2 fruit fly cellular contexts compared by ENCODE assay signal in the genomic region with DNA sequence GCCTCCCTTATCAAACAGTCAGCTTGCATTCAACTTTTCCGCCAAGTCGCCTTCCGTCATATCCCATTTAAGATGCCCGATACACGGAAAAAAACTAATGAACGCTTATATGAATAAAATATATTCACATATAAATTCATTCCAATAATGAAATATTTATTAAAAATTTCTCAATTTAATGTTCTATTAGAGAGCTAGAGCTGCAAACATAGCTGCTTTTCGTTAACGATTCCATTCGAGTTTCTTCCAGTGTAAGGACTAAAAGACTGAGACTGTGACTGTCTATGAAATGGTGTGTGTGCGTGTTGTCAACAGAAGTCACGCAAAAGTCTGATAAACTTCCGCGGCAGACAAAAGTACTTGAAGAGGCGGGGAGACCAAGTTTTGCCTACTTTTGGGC.
TF ChIP-seq lines count a peak whose summit lies in the region.

No protein-coding gene starts in this region.

TF ChIP-seq in whole organism, embryonic, 481 proteins besides CTCF, POLR2A, EP300 and RAD21 (continued from another document and continues in another):
- TF ChIP-seq CG6765 (GFP tag; optimal IDR thresholded peaks at IDR 0.05; lab: Kevin White, UChicago) (peak; percentile 7), dan (GFP tag; IDR thresholded peaks at IDR 0.05; lab: Robert Waterston, UW) (no peak), Fer3 (tag; optimal IDR thresholded peaks at IDR 0.05; lab: Kevin White, UChicago) (peak; percentile 53), crc (GFP tag; optimal IDR thresholded peaks at IDR 0.05; lab: Kevin White, UChicago) (no peak), pnt (GFP tag; optimal IDR thresholded peaks at IDR 0.05; lab: Kevin White, UChicago) (no peak), prd (optimal IDR thresholded peaks at IDR 0.05; lab: Kevin White, UChicago) (no peak), prd (GFP tag; IDR thresholded peaks at IDR 0.05; lab: Robert Waterston, UW) (peak; percentile 60), CG13123 (GFP tag; optimal IDR thresholded peaks at IDR 0.05; lab: Kevin White, UChicago) (no peak), CG3163 (GFP tag; optimal IDR thresholded peaks at IDR 0.05; lab: Kevin White, UChicago) (no peak), CG32532 (GFP tag; IDR thresholded peaks at IDR 0.05; lab: Robert Waterston, UW) (peak; percentile 57; the same call in 1 of the 2 replicates), CG17186 (GFP tag; optimal IDR thresholded peaks at IDR 0.05; lab: Kevin White, UChicago) (no peak), kah (GFP tag; optimal IDR thresholded peaks at IDR 0.05; lab: Kevin White, UChicago) (peak; percentile 3), slou (GFP tag; optimal IDR thresholded peaks at IDR 0.05; lab: Kevin White, UChicago) (peak; percentile 10), CG13624 (GFP tag; optimal IDR thresholded peaks at IDR 0.05; lab: Kevin White, UChicago) (no peak), cas (GFP tag; IDR thresholded peaks at IDR 0.05; lab: Robert Waterston, UW) (no peak), Rfx (GFP tag; IDR thresholded peaks at IDR 0.05; lab: Robert Waterston, UW) (peak; percentile 55), CG7372 (GFP tag; IDR thresholded peaks at IDR 0.05; lab: Robert Waterston, UW) (0 out of 2 replicates have a peak, but pooled peaks have one; percentile 18), phol (tag; optimal IDR thresholded peaks at IDR 0.05; lab: Kevin White, UChicago) (peak; percentile 55), sr (GFP tag; IDR thresholded peaks at IDR 0.05; lab: Robert Waterston, UW) (no peak), odd (GFP tag; optimal IDR thresholded peaks at IDR 0.05; lab: Kevin White, UChicago) (peak; percentile 5), HLH3B (GFP tag; IDR thresholded peaks at IDR 0.05; lab: Robert Waterston, UW) (0 out of 2 replicates have a peak, but pooled peaks have one; percentile 26), Oli (tag; optimal IDR thresholded peaks at IDR 0.05; lab: Kevin White, UChicago) (peak; percentile 23), CG9437 (GFP tag; optimal IDR thresholded peaks at IDR 0.05; lab: Kevin White, UChicago) (peak; percentile 35), nom (GFP tag; optimal IDR thresholded peaks at IDR 0.05; lab: Kevin White, UChicago) (no peak), Nf-YC (tag; optimal IDR thresholded peaks at IDR 0.05; lab: Kevin White, UChicago) (no peak), CG30020 (tag; optimal IDR thresholded peaks at IDR 0.05; lab: Kevin White, UChicago) (no peak), lmd (GFP tag; IDR thresholded peaks at IDR 0.05; lab: Robert Waterston, UW) (peak; percentile 17; the same call in 1 of the 2 replicates), pum (GFP tag; optimal IDR thresholded peaks at IDR 0.05; lab: Kevin White, UChicago) (no peak), CG7963 (GFP tag; IDR thresholded peaks at IDR 0.05; lab: Robert Waterston, UW; ENCODE audit: partially characterized antibody) (no peak), usp (GFP tag; optimal IDR thresholded peaks at IDR 0.05; lab: Kevin White, UChicago) (no peak), lbe (GFP tag; optimal IDR thresholded peaks at IDR 0.05; lab: Kevin White, UChicago) (no peak), caup (GFP tag; optimal IDR thresholded peaks at IDR 0.05; lab: Kevin White, UChicago; ENCODE audit: severe bottlenecking) (peak; percentile 49), Side (GFP tag; optimal IDR thresholded peaks at IDR 0.05; lab: Kevin White, UChicago) (no peak), CG6272 (GFP tag; IDR thresholded peaks at IDR 0.05; lab: Robert Waterston, UW) (no peak), dmrt99B (tag; optimal IDR thresholded peaks at IDR 0.05; lab: Kevin White, UChicago) (peak; percentile 71), CG12155 (GFP tag; optimal IDR thresholded peaks at IDR 0.05; lab: Kevin White, UChicago) (no peak), CG11247 (GFP tag; IDR thresholded peaks at IDR 0.05; lab: Robert Waterston, UW) (no peak), Ssrp (tag; optimal IDR thresholded peaks at IDR 0.05; lab: Kevin White, UChicago) (peak; percentile 27), CG1602 (GFP tag; optimal IDR thresholded peaks at IDR 0.05; lab: Kevin White, UChicago) (peak; percentile 21), CG16815 (GFP tag; optimal IDR thresholded peaks at IDR 0.05; lab: Kevin White, UChicago) (peak; percentile 15), CG13296 (GFP tag; optimal IDR thresholded peaks at IDR 0.05; lab: Kevin White, UChicago) (peak; percentile 42), ap (GFP tag; IDR thresholded peaks at IDR 0.05; lab: Robert Waterston, UW) (0 out of 2 replicates have a peak, but pooled peaks have one; percentile 19), CG2875 (GFP tag; optimal IDR thresholded peaks at IDR 0.05; lab: Kevin White, UChicago) (no peak), CG3065 (GFP tag; optimal IDR thresholded peaks at IDR 0.05; lab: Kevin White, UChicago) (no peak), CG32772 (GFP tag; IDR thresholded peaks at IDR 0.05; lab: Robert Waterston, UW) (peak; percentile 49; the same call in 1 of the 2 replicates), run (tag; optimal IDR thresholded peaks at IDR 0.05; lab: Kevin White, UChicago) (no peak), CG2120 (GFP tag; optimal IDR thresholded peaks at IDR 0.05; lab: Kevin White, UChicago) (peak; percentile 47), Dek (tag; optimal IDR thresholded peaks at IDR 0.05; lab: Kevin White, UChicago) (peak; percentile 38), ATbp (GFP tag; optimal IDR thresholded peaks at IDR 0.05; lab: Kevin White, UChicago) (no peak), CG12391 (tag; optimal IDR thresholded peaks at IDR 0.05; lab: Kevin White, UChicago) (peak; percentile 53), sug (tag; optimal IDR thresholded peaks at IDR 0.05; lab: Kevin White, UChicago) (no peak), hkb (optimal IDR thresholded peaks at IDR 0.05; lab: Kevin White, UChicago) (no peak), hkb (GFP tag; IDR thresholded peaks at IDR 0.05; lab: Robert Waterston, UW) (peak; percentile 71), ranshi (GFP tag; IDR thresholded peaks at IDR 0.05; lab: Robert Waterston, UW) (peak; percentile 34; the same call in 1 of the 2 replicates), CG13894 (tag; optimal IDR thresholded peaks at IDR 0.05; lab: Kevin White, UChicago) (peak; percentile 31), MBD-R2 (GFP tag; IDR thresholded peaks at IDR 0.05; lab: Robert Waterston, UW) (peak; percentile 13; the same call in 1 of the 2 replicates), CG9876 (GFP tag; optimal IDR thresholded peaks at IDR 0.05; lab: Kevin White, UChicago) (no peak), peb (GFP tag; IDR thresholded peaks at IDR 0.05; lab: Robert Waterston, UW) (no peak), CG17612 (GFP tag; IDR thresholded peaks at IDR 0.05; lab: Robert Waterston, UW) (no peak), Ada2b (GFP tag; IDR thresholded peaks at IDR 0.05; lab: Robert Waterston, UW) (peak; percentile 35; the same call in 1 of the 2 replicates), trh (GFP tag; optimal IDR thresholded peaks at IDR 0.05; lab: Kevin White, UChicago) (no peak), ind (GFP tag; optimal IDR thresholded peaks at IDR 0.05; lab: Kevin White, UChicago) (peak; percentile 43), CG10274 (GFP tag; optimal IDR thresholded peaks at IDR 0.05; lab: Kevin White, UChicago) (peak; percentile 7)

TF ChIP-seq in whole organism, prepupa, 60 proteins besides CTCF, POLR2A, EP300 and RAD21 (continued from another document):
- TF ChIP-seq Ets96B (tag; optimal IDR thresholded peaks at IDR 0.05; lab: Kevin White, UChicago) (peak; percentile 37), CG32006 (GFP tag; optimal IDR thresholded peaks at IDR 0.05; lab: Kevin White, UChicago) (peak; percentile 51), CG7368 (GFP tag; optimal IDR thresholded peaks at IDR 0.05; lab: Kevin White, UChicago) (no peak), CG1621 (tag; optimal IDR thresholded peaks at IDR 0.05; lab: Kevin White, UChicago) (no peak), CG34406 (GFP tag; optimal IDR thresholded peaks at IDR 0.05; lab: Kevin White, UChicago) (no peak), vri (GFP tag; optimal IDR thresholded peaks at IDR 0.05; lab: Kevin White, UChicago) (no peak), Eip78C (GFP tag; lab: Kevin White, UChicago) (peak; percentile 80), svp (GFP tag; lab: Kevin White, UChicago) (peak; percentile 26)
